Fruit fly (Drosophila melanogaster) whole organism, pupa: ENCODE results near the gene Pop4.

Source experiments
- CG10348 ChIP-seq: fragments of 200-800 bp; sonication (Bioruptor generic); IDR thresholded peaks from 2 replicates; pipeline ENCODE4 v1.3.6; 2022; ENCODE audit warnings: missing biosample characterization, missing genetic modification characterization
- CG12605 ChIP-seq: fragments of 200-800 bp; sonication (Bioruptor generic); IDR thresholded peaks from 2 replicates; pipeline ENCODE4 v1.3.6; 2022; ENCODE audit warnings: missing biosample characterization, missing genetic modification characterization
- CG13204 ChIP-seq: fragments of 200-800 bp; sonication (Bioruptor generic); optimal IDR thresholded peaks from 2 replicates; lab custom pipeline; 2018; ENCODE audit warnings: missing biosample characterization, mild to moderate bottlenecking, missing genetic modification characterization, moderate library complexity
- CG14655 ChIP-seq: fragments of 200-800 bp; sonication (Bioruptor generic); optimal IDR thresholded peaks from 3 replicates; lab custom pipeline; 2017; ENCODE audit warnings: mild to moderate bottlenecking, missing biosample characterization, missing genetic modification reagents, missing genetic modification characterization
- CG15710 ChIP-seq: fragments of 200-800 bp; sonication (Bioruptor generic); optimal IDR thresholded peaks from 2 replicates; lab custom pipeline; 2018; ENCODE audit warnings: missing biosample characterization, mild to moderate bottlenecking, missing genetic modification characterization, moderate library complexity
- CG17806 ChIP-seq: fragments of 200-800 bp; sonication (Bioruptor generic); optimal IDR thresholded peaks from 2 replicates; lab custom pipeline; 2018; ENCODE audit warnings: missing biosample characterization, mild to moderate bottlenecking, missing genetic modification characterization, moderate library complexity
- CG32121 ChIP-seq: fragments of 200-800 bp; sonication (Bioruptor generic); IDR thresholded peaks from 2 replicates; pipeline ENCODE4 v1.3.6; 2022; ENCODE audit warnings: missing biosample characterization, missing genetic modification characterization
- CG34367 ChIP-seq: fragments of 200-800 bp; sonication (Bioruptor generic); optimal IDR thresholded peaks from 2 replicates; lab custom pipeline; 2018; ENCODE audit warnings: missing biosample characterization, mild to moderate bottlenecking, missing genetic modification characterization
- CG4496 ChIP-seq: fragments of 200-800 bp; sonication (Bioruptor generic); IDR thresholded peaks from 3 replicates; pipeline ENCODE4 v1.3.6; 2022; ENCODE audit warnings: missing biosample characterization, missing genetic modification characterization
- CG8159 ChIP-seq: fragments of 200-800 bp; sonication (Bioruptor generic); optimal IDR thresholded peaks from 3 replicates; lab custom pipeline; 2018; ENCODE audit warnings: missing biosample characterization, mild to moderate bottlenecking, missing genetic modification characterization, moderate library complexity
- CG8301 ChIP-seq: fragments of 200-800 bp; sonication (Bioruptor generic); optimal IDR thresholded peaks from 2 replicates; lab custom pipeline; 2018; ENCODE audit warnings: missing biosample characterization, mild to moderate bottlenecking, missing genetic modification characterization
- CG9948 ChIP-seq: fragments of 200-800 bp; sonication (Bioruptor generic); optimal IDR thresholded peaks from 2 replicates; lab custom pipeline; 2018; ENCODE audit warnings: missing biosample characterization, mild to moderate bottlenecking, missing genetic modification characterization, moderate library complexity
- D1 ChIP-seq: fragments of 200-800 bp; sonication (Bioruptor generic); optimal IDR thresholded peaks from 2 replicates; lab custom pipeline; 2018; ENCODE audit warnings: missing biosample characterization, mild to moderate bottlenecking, missing genetic modification characterization, moderate library complexity
- EcR ChIP-seq: fragments of 200-800 bp; sonication (Bioruptor generic); optimal IDR thresholded peaks from 3 replicates; lab custom pipeline; 2019; ENCODE audit warnings: missing biosample characterization, missing genetic modification characterization, mild to moderate bottlenecking, moderate library complexity, missing genetic modification reagents
- Ets98B ChIP-seq: fragments of 200-800 bp; sonication (Bioruptor generic); IDR thresholded peaks from 2 replicates; pipeline ENCODE4 v1.3.6; 2022; ENCODE audit warnings: missing biosample characterization, missing genetic modification characterization
- Pif1A ChIP-seq: fragments of 200-800 bp; sonication (Bioruptor generic); optimal IDR thresholded peaks from 3 replicates; lab custom pipeline; 2016; ENCODE audit warnings: missing biosample characterization, missing genetic modification characterization
- Pif1B ChIP-seq: fragments of 200-800 bp; sonication (Bioruptor generic); optimal IDR thresholded peaks from 3 replicates; lab custom pipeline; 2016; ENCODE audit warnings: missing biosample characterization, missing genetic modification characterization
- Snoo ChIP-seq: fragments of 200-800 bp; sonication (Bioruptor generic); optimal IDR thresholded peaks from 3 replicates; lab custom pipeline; 2017; ENCODE audit warnings: missing biosample characterization, mild to moderate bottlenecking, missing genetic modification characterization, inconsistent platforms
- fd96Ca ChIP-seq: fragments of 200-800 bp; sonication (Bioruptor generic); IDR thresholded peaks from 3 replicates; pipeline ENCODE4 v1.3.6; 2022; ENCODE audit warnings: missing biosample characterization, missing genetic modification characterization
- gl ChIP-seq: fragments of 200-800 bp; sonication (Bioruptor generic); optimal IDR thresholded peaks from 2 replicates; lab custom pipeline; 2018; ENCODE audit warnings: missing biosample characterization, mild to moderate bottlenecking, missing genetic modification characterization
- rn ChIP-seq: fragments of 200-800 bp; sonication (Bioruptor generic); IDR thresholded peaks from 2 replicates; pipeline ENCODE4 v1.3.6; 2022; ENCODE audit warnings: missing biosample characterization, missing genetic modification characterization

Pop4 gene

dm6 chr3L:7976081-7976483, 2.4 kb downstream of the Pop4 start, which contains the start of the genes HP4 and CG8209:
Gene HP4, minus strand, starts transcription at chr3L:7976154.
Gene CG8209, plus strand, starts transcription at chr3L:7976406.
- TF ChIP-seq CG34367 (tag; lab: Kevin White, UChicago) = peak; percentile 55
- TF ChIP-seq rn (GFP tag; lab: Robert Waterston, UW) = peak; percentile 71; the same call in 1 of the 2 replicates
- TF ChIP-seq fd96Ca (GFP tag; lab: Robert Waterston, UW) = no peak; the same call in 1 of the 3 replicates
- TF ChIP-seq CG4496 (GFP tag; lab: Robert Waterston, UW) = no peak; the same call in 1 of the 3 replicates
- TF ChIP-seq EcR = no peak
- peak; percentile 60 for TF ChIP-seq CG9948 (tag; lab: Kevin White, UChicago)
- TF ChIP-seq gl (tag; lab: Kevin White, UChicago) = no peak
- TF ChIP-seq CG15710 (tag; lab: Kevin White, UChicago) = peak; percentile 70
- TF ChIP-seq CG8301 (tag; lab: Kevin White, UChicago) = no peak
- no peak for TF ChIP-seq CG10348 (GFP tag; lab: Robert Waterston, UW)
- no peak for TF ChIP-seq Pif1A (GFP tag; lab: Kevin White, UChicago)
- TF ChIP-seq CG13204 (GFP tag; lab: Kevin White, UChicago) = no peak
- peak; percentile 74 for TF ChIP-seq Ets98B (GFP tag; lab: Robert Waterston, UW)
- peak; percentile 70 for TF ChIP-seq Snoo (tag; lab: Kevin White, UChicago)
- peak; percentile 68 for TF ChIP-seq D1
- no peak for TF ChIP-seq Pif1B (GFP tag; lab: Kevin White, UChicago)
- TF ChIP-seq CG12605 (GFP tag; lab: Robert Waterston, UW) = no peak
- peak; percentile 70 for TF ChIP-seq CG17806 (tag; lab: Kevin White, UChicago)
- no peak for TF ChIP-seq CG14655 (GFP tag; lab: Kevin White, UChicago)
- TF ChIP-seq CG8159 = peak; percentile 77
- peak; percentile 83 for TF ChIP-seq CG32121

dm6 chr3L:7974671-7975281, 3.7 kb downstream of the Pop4 start, which contains the start of gene CG8042:
Gene CG8042, minus strand, starts transcription at chr3L:7974991.
- TF ChIP-seq CG8301 (tag; lab: Kevin White, UChicago) = no peak
- no peak for TF ChIP-seq CG12605 (GFP tag; lab: Robert Waterston, UW)
- TF ChIP-seq CG10348 (GFP tag; lab: Robert Waterston, UW) = no peak
- no peak for TF ChIP-seq CG14655 (GFP tag; lab: Kevin White, UChicago)
- no peak for TF ChIP-seq CG4496 (GFP tag; lab: Robert Waterston, UW)

dm6 chr3L:7970442-7970841, 8.0 kb downstream of the Pop4 start, which contains the start of gene RNaseX25:
Gene RNaseX25, plus strand, starts transcription at chr3L:7970588.
- TF ChIP-seq rn (GFP tag; lab: Robert Waterston, UW) (no peak), Pif1A (GFP tag; lab: Kevin White, UChicago) (no peak), CG10348 (GFP tag; lab: Robert Waterston, UW) (no peak), fd96Ca (GFP tag; lab: Robert Waterston, UW) (no peak), CG15710 (tag; lab: Kevin White, UChicago) (no peak), CG8301 (tag; lab: Kevin White, UChicago) (no peak), CG13204 (GFP tag; lab: Kevin White, UChicago) (no peak), EcR (no peak), Ets98B (GFP tag; lab: Robert Waterston, UW) (no peak)

dm6 chr3L:7968422-7969030, 9.9 kb downstream of the Pop4 start:
- TF ChIP-seq CG9948 (tag; lab: Kevin White, UChicago) (no peak), fd96Ca (GFP tag; lab: Robert Waterston, UW) (no peak), CG32121 (no peak), Snoo (tag; lab: Kevin White, UChicago) (no peak), D1 (no peak), EcR (no peak), CG12605 (GFP tag; lab: Robert Waterston, UW) (no peak), Ets98B (GFP tag; lab: Robert Waterston, UW) (no peak), gl (tag; lab: Kevin White, UChicago) (no peak), CG8159 (no peak), CG13204 (GFP tag; lab: Kevin White, UChicago) (no peak), Pif1A (GFP tag; lab: Kevin White, UChicago) (no peak), Pif1B (GFP tag; lab: Kevin White, UChicago) (no peak), rn (GFP tag; lab: Robert Waterston, UW) (no peak), CG14655 (GFP tag; lab: Kevin White, UChicago) (no peak), CG8301 (tag; lab: Kevin White, UChicago) (no peak)

dm6 chr3L:7967203-7967602, 11.2 kb downstream of the Pop4 start:
- TF ChIP-seq CG12605 (GFP tag; lab: Robert Waterston, UW) = no peak
- TF ChIP-seq Pif1A (GFP tag; lab: Kevin White, UChicago) = no peak
- no peak for TF ChIP-seq CG13204 (GFP tag; lab: Kevin White, UChicago)
- no peak for TF ChIP-seq CG9948 (tag; lab: Kevin White, UChicago)
- no peak for TF ChIP-seq CG10348 (GFP tag; lab: Robert Waterston, UW)
- TF ChIP-seq CG14655 (GFP tag; lab: Kevin White, UChicago) = no peak
- no peak for TF ChIP-seq CG8301 (tag; lab: Kevin White, UChicago)
- no peak for TF ChIP-seq CG34367 (tag; lab: Kevin White, UChicago)
- TF ChIP-seq CG17806 (tag; lab: Kevin White, UChicago) = no peak
- TF ChIP-seq rn (GFP tag; lab: Robert Waterston, UW) = no peak
- TF ChIP-seq CG32121 = no peak
